Worm (Caenorhabditis elegans) whole organism, L1 larva: Measurements from ENCODE around the gene col-39.

Source experiments
- dpl-1 ChIP-seq, 3 experiments: fragments of 150-350 bp in 2 of 3; sonication (generic microtip) in 1 of 3; optimal IDR thresholded peaks; 2 replicates each; lab custom pipeline; 2014 to 2017; ENCODE audit warnings: missing biosample characterization in 3 of 3, missing genetic modification characterization in 3 of 3, missing genetic modification reagents in 3 of 3
- lin-13 ChIP-seq: fragments of 150-350 bp; optimal IDR thresholded peaks from 2 replicates; lab custom pipeline; 2014; ENCODE audit warnings: missing biosample characterization, missing genetic modification reagents, missing genetic modification characterization
- lin-39 ChIP-seq: fragments of 150-350 bp; optimal IDR thresholded peaks from 2 replicates; lab custom pipeline; 2014; ENCODE audit warnings: missing biosample characterization, missing genetic modification reagents, missing genetic modification characterization
- nhr-28 ChIP-seq: fragments of 150-350 bp; optimal IDR thresholded peaks from 2 replicates; lab custom pipeline; 2014; ENCODE audit warnings: missing biosample characterization, missing genetic modification characterization

DNA sequence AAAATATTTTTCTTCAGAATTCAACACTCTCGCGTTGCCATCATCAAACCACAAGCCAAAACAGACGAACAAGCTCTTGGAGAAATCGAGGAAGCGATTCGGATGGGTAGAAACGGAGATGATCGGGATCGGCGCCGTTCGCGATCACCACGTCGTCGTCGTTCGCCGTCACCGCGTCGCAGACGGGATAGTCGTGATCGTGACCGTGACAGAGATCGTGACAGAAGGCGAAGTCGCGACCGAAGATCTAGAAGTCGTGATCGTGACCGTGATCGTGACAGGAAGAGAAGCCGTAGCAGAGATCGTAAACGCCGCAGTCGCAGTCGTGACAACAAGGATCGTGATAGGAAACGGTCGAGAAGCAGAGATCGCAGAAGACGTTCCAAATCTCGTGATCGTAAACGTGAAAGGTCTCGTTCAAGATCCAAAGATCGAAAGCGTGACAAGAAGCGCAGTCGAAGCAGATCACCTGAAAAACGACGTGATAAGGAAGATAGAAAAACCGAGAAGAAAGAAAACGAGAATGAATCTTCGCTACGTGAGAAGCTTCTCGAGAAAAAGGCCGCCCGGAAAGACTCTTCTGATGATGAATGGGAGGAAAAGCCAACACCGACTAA lies 43.2 kb upstream of the col-39 start:
- TF ChIP-seq nhr-28 = no peak
- TF ChIP-seq dpl-1 (GFP tag; optimal IDR thresholded peaks at IDR 0.05; lab: Kevin White, UChicago) = no peak
- TF ChIP-seq lin-39 = no peak
- TF ChIP-seq lin-13 (GFP tag; lab: Kevin White, UChicago) = no peak
